Worm (Caenorhabditis elegans) whole organism, L4 larva: Measurements from ENCODE around the gene AH6.17.

ENCODE experiments used
- egl-27 ChIP-seq: sonication (generic microtip); optimal IDR thresholded peaks from 3 replicates; lab custom pipeline; 2017; ENCODE audit warnings: missing biosample characterization, missing genetic modification reagents, missing genetic modification characterization
- lin-15B ChIP-seq: fragments of 150-350 bp; sonication (generic microtip); optimal IDR thresholded peaks from 3 replicates; lab custom pipeline; 2014; ENCODE audit warnings: missing biosample characterization, missing genetic modification characterization
- mes-2 ChIP-seq: sonication (generic microtip); optimal IDR thresholded peaks from 2 replicates; lab custom pipeline; 2016; ENCODE audit warnings: missing genotype, mild to moderate bottlenecking, missing genetic modification characterization, missing compliant biosample characterization; ENCODE audit not compliant: poor library complexity, severe bottlenecking
- pha-4 ChIP-seq, 2 experiments: fragments of 150-350 bp in 1 of 2; fragments of 200-800 bp in 1 of 2; sonication (Bioruptor generic) in 1 of 2; IDR thresholded peaks in 1 of 2; optimal IDR thresholded peaks in 1 of 2; 2 replicates each; pipeline versions ENCODE4 v1.3.6 to Lab custom; 2014 to 2022; ENCODE audit warnings: missing genetic modification characterization in 2 of 2, missing genetic modification reagents in 2 of 2, missing biosample characterization in 1 of 2, missing compliant biosample characterization in 1 of 2
- set-16 ChIP-seq: fragments of 200-800 bp; sonication (Bioruptor generic); IDR thresholded peaks from 2 replicates; pipeline ENCODE4 v1.3.6; 2022; ENCODE audit warnings: missing genetic modification reagents, missing genetic modification characterization, missing compliant biosample characterization
- snpc-4 ChIP-seq: fragments of 150-350 bp; optimal IDR thresholded peaks from 2 replicates; lab custom pipeline; 2014; ENCODE audit warnings: missing biosample characterization, missing genetic modification characterization
- unc-62 ChIP-seq, 3 experiments: fragments of 150-350 bp in 1 of 3; sonication (generic microtip); optimal IDR thresholded peaks in 2 of 3; peaks in 1 of 3; 1 replicate in 1 of 3; 2 replicates in 2 of 3; lab custom pipeline; 2014 to 2017; ENCODE audit warnings: missing biosample characterization in 3 of 3, missing genetic modification characterization in 3 of 3, missing genetic modification reagents in 3 of 3, missing genotype in 1 of 3
- vab-7 ChIP-seq: fragments of 200-800 bp; sonication (Bioruptor generic); IDR thresholded peaks from 2 replicates; pipeline ENCODE4 v1.3.6; 2022; ENCODE audit warnings: missing genetic modification reagents, missing genetic modification characterization, missing compliant biosample characterization
- zag-1 ChIP-seq: fragments of 150-350 bp; optimal IDR thresholded peaks from 2 replicates; lab custom pipeline; 2014; ENCODE audit warnings: missing biosample characterization, missing genetic modification characterization

DNA sequence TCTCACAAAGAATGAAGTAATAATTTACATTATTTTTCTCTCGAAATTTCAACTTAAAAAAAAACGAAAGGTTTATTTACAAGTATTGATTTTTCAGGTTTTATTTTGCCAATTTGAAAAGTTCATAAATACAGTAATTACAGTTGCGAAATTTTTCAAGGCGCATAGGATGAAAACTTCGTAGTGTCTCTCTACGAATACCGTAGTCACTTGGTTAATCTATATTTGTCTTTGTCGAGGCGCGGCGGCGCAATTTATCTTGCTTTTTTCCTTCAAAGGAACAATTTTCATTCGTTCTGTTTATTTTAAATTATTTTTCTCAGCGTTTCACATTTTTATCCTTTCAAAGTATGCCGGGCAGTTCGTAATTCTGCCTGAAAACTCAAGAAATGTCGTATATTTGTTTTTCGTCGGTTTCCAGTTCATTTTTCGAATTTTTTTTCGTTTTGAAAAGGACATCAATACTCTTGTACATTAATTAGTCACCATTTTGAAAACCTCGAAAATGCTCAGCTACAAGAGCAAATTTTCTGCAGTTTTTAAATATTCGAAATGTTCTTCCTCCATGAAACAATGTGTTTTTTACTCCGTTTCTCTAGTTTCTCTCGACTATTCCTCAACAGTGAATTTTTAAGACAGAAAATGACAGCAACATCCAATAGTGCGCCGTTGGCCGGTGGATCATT is 712 bp downstream of the AH6.17 start, which contains the start of gene mex-6:
- TF ChIP-seq mes-2 (tag; lab: Kevin White, UChicago) (no peak), unc-62 (GFP tag; optimal IDR thresholded peaks at IDR 0.05 in 1 of 2; lab: Kevin White, UChicago) (no peak), unc-62 (tag; optimal IDR thresholded peaks at IDR 0.05; lab: Kevin White, UChicago) (no peak), egl-27 (no peak), snpc-4 (tag; lab: Kevin White, UChicago) (no peak), lin-15B (tag; lab: Kevin White, UChicago) (no peak), zag-1 (no peak), set-16 (no peak), pha-4 (GFP tag; IDR thresholded peaks at IDR 0.05; lab: Robert Waterston, UW) (no peak), pha-4 (tag; optimal IDR thresholded peaks at IDR 0.05; lab: Kevin White, UChicago) (no peak), vab-7 (GFP tag; lab: Robert Waterston, UW) (no peak)
